Fruit fly (Drosophila melanogaster) whole organism, embryonic: ENCODE data around the gene Srg3.

Source experiments
- Adf1 ChIP-seq: fragments of 200-800 bp; sonication (Bioruptor generic); IDR thresholded peaks from 2 replicates; pipeline ENCODE4 v1.3.6; 2022; ENCODE audit warnings: missing biosample characterization, missing genetic modification characterization
- Aef1 ChIP-seq: fragments of 200-800 bp; sonication (Bioruptor generic); IDR thresholded peaks from 3 replicates; pipeline ENCODE4 v1.3.6; 2022; ENCODE audit warnings: missing biosample characterization, missing genetic modification characterization
- Atf6 ChIP-seq: fragments of 200-800 bp; sonication (Bioruptor generic); IDR thresholded peaks from 2 replicates; pipeline ENCODE4 v1.3.6; 2022; ENCODE audit warnings: missing biosample characterization, missing genetic modification characterization
- CG10147 ChIP-seq: fragments of 200-800 bp; sonication (Bioruptor generic); optimal IDR thresholded peaks from 2 replicates; lab custom pipeline; 2019; ENCODE audit warnings: missing biosample characterization, mild to moderate bottlenecking, missing genetic modification characterization, moderate library complexity
- CG10209 ChIP-seq: fragments of 200-800 bp; sonication (Bioruptor generic); optimal IDR thresholded peaks from 3 replicates; lab custom pipeline; 2017; ENCODE audit warnings: missing biosample characterization, mild to moderate bottlenecking, missing genetic modification characterization, missing genetic modification reagents
- CG12391 ChIP-seq: fragments of 200-800 bp; sonication (Bioruptor generic); optimal IDR thresholded peaks from 3 replicates; lab custom pipeline; 2018; ENCODE audit warnings: missing biosample characterization, mild to moderate bottlenecking, missing genetic modification characterization, moderate library complexity
- CG12659 ChIP-seq: fragments of 200-800 bp; sonication (Bioruptor generic); optimal IDR thresholded peaks from 3 replicates; lab custom pipeline; 2017; ENCODE audit warnings: mild to moderate bottlenecking, missing biosample characterization, missing genetic modification reagents, missing genetic modification characterization
- CG1602 ChIP-seq: fragments of 200-800 bp; sonication (Bioruptor generic); optimal IDR thresholded peaks from 3 replicates; lab custom pipeline; 2016; ENCODE audit warnings: missing biosample characterization, missing genetic modification characterization
- CG2712 ChIP-seq: fragments of 200-800 bp; optimal IDR thresholded peaks from 3 replicates; lab custom pipeline; 2019; ENCODE audit warnings: missing biosample characterization, mild to moderate bottlenecking, missing genetic modification characterization, moderate library complexity
- CG30403 ChIP-seq: fragments of 200-800 bp; sonication (Bioruptor generic); optimal IDR thresholded peaks from 3 replicates; lab custom pipeline; 2016; ENCODE audit warnings: missing biosample characterization, missing genetic modification characterization
- CG31224 ChIP-seq: fragments of 200-800 bp; sonication (Bioruptor generic); IDR thresholded peaks from 2 replicates; pipeline ENCODE4 v1.3.6; 2022; ENCODE audit warnings: missing biosample characterization, missing genetic modification characterization
- CG34422 ChIP-seq: fragments of 200-800 bp; sonication (Bioruptor generic); IDR thresholded peaks from 3 replicates; pipeline ENCODE4 v1.3.6; 2022; ENCODE audit warnings: missing biosample characterization, missing genetic modification characterization
- CG3995 ChIP-seq: fragments of 200-800 bp; sonication (Bioruptor generic); optimal IDR thresholded peaks from 3 replicates; lab custom pipeline; 2016; ENCODE audit warnings: missing biosample characterization, missing genetic modification characterization
- CG4360 ChIP-seq: fragments of 200-800 bp; sonication (Bioruptor generic); IDR thresholded peaks from 2 replicates; pipeline ENCODE4 v1.3.6; 2022; ENCODE audit warnings: missing biosample characterization, missing genetic modification characterization
- CG6689 ChIP-seq: fragments of 200-800 bp; sonication (Bioruptor generic); IDR thresholded peaks from 2 replicates; pipeline ENCODE4 v1.3.6; 2022; ENCODE audit warnings: missing biosample characterization, missing genetic modification characterization
- CG6765 ChIP-seq: fragments of 200-800 bp; sonication (Bioruptor generic); optimal IDR thresholded peaks from 3 replicates; lab custom pipeline; 2017; ENCODE audit warnings: missing biosample characterization, mild to moderate bottlenecking, missing genetic modification characterization
- CG7786 ChIP-seq: fragments of 200-800 bp; sonication (Bioruptor generic); optimal IDR thresholded peaks from 2 replicates; lab custom pipeline; 2016; ENCODE audit warnings: missing biosample characterization, missing genetic modification characterization
- CTCF ChIP-seq: fragments of 200-800 bp; sonication (Bioruptor generic); optimal IDR thresholded peaks from 2 replicates; lab custom pipeline; 2017; ENCODE audit warnings: missing biosample characterization, mild to moderate bottlenecking, missing genetic modification characterization, moderate library complexity
- CoRest ChIP-seq: fragments of 200-800 bp; sonication (Bioruptor generic); optimal IDR thresholded peaks from 3 replicates; lab custom pipeline; 2018; ENCODE audit warnings: missing biosample characterization, mild to moderate bottlenecking, missing genetic modification characterization, moderate library complexity
- D19A ChIP-seq: fragments of 200-800 bp; optimal IDR thresholded peaks from 3 replicates; lab custom pipeline; 2019; ENCODE audit warnings: missing biosample characterization, mild to moderate bottlenecking, missing genetic modification characterization, moderate library complexity
- Dek ChIP-seq: fragments of 200-800 bp; sonication (Bioruptor generic); optimal IDR thresholded peaks from 3 replicates; lab custom pipeline; 2019; ENCODE audit warnings: missing biosample characterization, mild to moderate bottlenecking, missing genetic modification characterization, moderate library complexity
- Dref ChIP-seq: fragments of 200-800 bp; sonication (Bioruptor generic); IDR thresholded peaks from 2 replicates; pipeline ENCODE4 v1.3.6; 2022; ENCODE audit warnings: missing biosample characterization, missing genetic modification characterization
- Gsc ChIP-seq: fragments of 200-800 bp; sonication (Bioruptor generic); IDR thresholded peaks from 2 replicates; pipeline ENCODE4 v1.3.6; 2022; ENCODE audit warnings: missing biosample characterization, missing genetic modification characterization
- HHEX ChIP-seq: fragments of 200-800 bp; sonication (Bioruptor generic); optimal IDR thresholded peaks from 3 replicates; lab custom pipeline; 2017; ENCODE audit warnings: missing biosample characterization, mild to moderate bottlenecking, missing genetic modification characterization, missing genetic modification reagents
- HLH3B ChIP-seq: fragments of 200-800 bp; sonication (Bioruptor generic); IDR thresholded peaks from 2 replicates; pipeline ENCODE4 v1.3.6; 2022; ENCODE audit warnings: missing biosample characterization, missing genetic modification characterization
- Hmr ChIP-seq: fragments of 200-800 bp; sonication (Bioruptor generic); optimal IDR thresholded peaks from 3 replicates; lab custom pipeline; 2017; ENCODE audit warnings: mild to moderate bottlenecking, missing biosample characterization, missing genetic modification reagents, missing genetic modification characterization
- Hmx ChIP-seq: fragments of 200-800 bp; sonication (Bioruptor generic); optimal IDR thresholded peaks from 2 replicates; lab custom pipeline; 2016; ENCODE audit warnings: missing biosample characterization, missing genetic modification characterization
- Hr51 ChIP-seq, 2 experiments: fragments of 200-800 bp; sonication (Bioruptor generic); optimal IDR thresholded peaks; 2 replicates in 1 of 2; 3 replicates in 1 of 2; lab custom pipeline; 2016 to 2018; ENCODE audit warnings: missing biosample characterization in 2 of 2, missing genetic modification characterization in 2 of 2, mild to moderate bottlenecking in 1 of 2, moderate library complexity in 1 of 2
- Lhr ChIP-seq: fragments of 200-800 bp; sonication (Bioruptor generic); optimal IDR thresholded peaks from 3 replicates; lab custom pipeline; 2017; ENCODE audit warnings: mild to moderate bottlenecking, missing biosample characterization, missing genetic modification reagents, missing genetic modification characterization
- Med ChIP-seq: fragments of 200-800 bp; sonication (Bioruptor generic); peaks from one replicate; lab custom pipeline; 2016; ENCODE audit warnings: missing biosample characterization, missing genetic modification characterization, mild to moderate bottlenecking, inconsistent platforms, moderate library complexity
- Meics ChIP-seq: fragments of 200-800 bp; sonication (Bioruptor generic); optimal IDR thresholded peaks from 2 replicates; lab custom pipeline; 2017; ENCODE audit warnings: missing biosample characterization, mild to moderate bottlenecking, missing genetic modification characterization
- PHDP ChIP-seq: fragments of 200-800 bp; sonication (Bioruptor generic); optimal IDR thresholded peaks from 3 replicates; lab custom pipeline; 2018; ENCODE audit warnings: missing biosample characterization, mild to moderate bottlenecking, missing genetic modification characterization, moderate library complexity
- Ptx1 ChIP-seq: fragments of 200-800 bp; sonication (Bioruptor generic); IDR thresholded peaks from 2 replicates; pipeline ENCODE4 v1.3.6; 2022; ENCODE audit warnings: missing biosample characterization, missing genetic modification characterization
- Sox100B ChIP-seq: fragments of 200-800 bp; sonication (Bioruptor generic); optimal IDR thresholded peaks from 3 replicates; lab custom pipeline; 2018; ENCODE audit warnings: missing biosample characterization, mild to moderate bottlenecking, missing genetic modification characterization
- Spps ChIP-seq: fragments of 200-800 bp; sonication (Bioruptor generic); optimal IDR thresholded peaks from 2 replicates; lab custom pipeline; 2018; ENCODE audit warnings: missing biosample characterization, mild to moderate bottlenecking, missing genetic modification characterization
- bowl ChIP-seq: fragments of 200-800 bp; sonication (Bioruptor generic); IDR thresholded peaks from 2 replicates; pipeline ENCODE4 v1.3.6; 2022; ENCODE audit warnings: missing biosample characterization, missing genetic modification characterization
- cg ChIP-seq: fragments of 200-800 bp; sonication (Bioruptor generic); optimal IDR thresholded peaks from 3 replicates; lab custom pipeline; 2019; ENCODE audit warnings: missing biosample characterization, mild to moderate bottlenecking, missing genetic modification characterization, moderate library complexity
- chn ChIP-seq: fragments of 200-800 bp; sonication (Bioruptor generic); optimal IDR thresholded peaks from 2 replicates; lab custom pipeline; 2016; ENCODE audit warnings: missing biosample characterization, missing genetic modification characterization
- dm ChIP-seq: fragments of 200-800 bp; sonication (Bioruptor generic); optimal IDR thresholded peaks from 3 replicates; lab custom pipeline; 2016; ENCODE audit warnings: missing biosample characterization, missing genetic modification characterization
- fru ChIP-seq: fragments of >200 bp; optimal IDR thresholded peaks from 2 replicates; lab custom pipeline; 2017
- klu ChIP-seq: fragments of 200-800 bp; sonication (Bioruptor generic); IDR thresholded peaks from 2 replicates; pipeline ENCODE4 v1.3.6; 2022; ENCODE audit warnings: missing biosample characterization, missing genetic modification characterization
- lov ChIP-seq, 2 experiments: fragments of 200-800 bp in 1 of 2; fragments of >200 bp in 1 of 2; sonication (Bioruptor generic) in 1 of 2; IDR thresholded peaks in 1 of 2; optimal IDR thresholded peaks in 1 of 2; 2 replicates in 1 of 2; 3 replicates in 1 of 2; pipeline versions ENCODE4 v1.3.6 to Lab custom; 2017 to 2022; ENCODE audit warnings: missing biosample characterization in 1 of 2, missing genetic modification characterization in 1 of 2
- mam ChIP-seq: fragments of 200-800 bp; sonication (Bioruptor generic); optimal IDR thresholded peaks from 3 replicates; lab custom pipeline; 2016; ENCODE audit warnings: missing biosample characterization, missing genetic modification characterization
- org-1 ChIP-seq: fragments of 200-800 bp; sonication (Bioruptor generic); optimal IDR thresholded peaks from 2 replicates; lab custom pipeline; 2017; ENCODE audit warnings: missing biosample characterization, missing genetic modification characterization
- pb ChIP-seq: fragments of 200-800 bp; sonication (Bioruptor generic); optimal IDR thresholded peaks from 3 replicates; lab custom pipeline; 2016; ENCODE audit warnings: missing biosample characterization, missing genetic modification characterization
- row ChIP-seq: fragments of 200-800 bp; sonication (Bioruptor generic); IDR thresholded peaks from 3 replicates; pipeline ENCODE4 v1.3.6; 2022; ENCODE audit warnings: missing biosample characterization, missing genetic modification characterization
- scrt ChIP-seq: fragments of 200-800 bp; sonication (Bioruptor generic); optimal IDR thresholded peaks from 2 replicates; lab custom pipeline; 2018; ENCODE audit warnings: missing biosample characterization, mild to moderate bottlenecking, missing genetic modification characterization, moderate library complexity
- sens ChIP-seq: fragments of 200-800 bp; sonication (Bioruptor generic); peaks from one replicate; lab custom pipeline; 2016; ENCODE audit warnings: missing biosample characterization, missing genetic modification characterization
- sens-2 ChIP-seq: fragments of 200-800 bp; sonication (Bioruptor generic); IDR thresholded peaks from 2 replicates; pipeline ENCODE4 v1.3.6; 2022; ENCODE audit warnings: missing biosample characterization, missing genetic modification characterization
- slou ChIP-seq: fragments of 200-800 bp; sonication (Bioruptor generic); optimal IDR thresholded peaks from 3 replicates; lab custom pipeline; 2016; ENCODE audit warnings: missing biosample characterization, missing genetic modification characterization
- sug ChIP-seq: fragments of 200-800 bp; optimal IDR thresholded peaks from 2 replicates; lab custom pipeline; 2019; ENCODE audit warnings: missing biosample characterization, mild to moderate bottlenecking, missing genetic modification characterization, moderate library complexity
- wek ChIP-seq: fragments of 200-800 bp; sonication (Bioruptor generic); optimal IDR thresholded peaks from 3 replicates; lab custom pipeline; 2018; ENCODE audit warnings: missing biosample characterization, mild to moderate bottlenecking, missing genetic modification characterization, moderate library complexity
- wor ChIP-seq: fragments of 200-800 bp; sonication (Bioruptor generic); IDR thresholded peaks from 2 replicates; pipeline ENCODE4 v1.3.6; 2022; ENCODE audit warnings: missing biosample characterization, missing genetic modification characterization

The Srg3 gene

dm6 chr3L:9466595-9466994 is 23.6 kb downstream of the Srg3 start (continued):
- 0 out of 2 replicates have a peak, but pooled peaks have one; percentile 23 for TF ChIP-seq Ptx1 (GFP tag; lab: Robert Waterston, UW)
- peak; percentile 4 for TF ChIP-seq CG1602 (GFP tag; lab: Kevin White, UChicago)
- TF ChIP-seq CG6689, result peak; percentile 28; the same call in 1 of the 2 replicates
- TF ChIP-seq CG2712, result peak; percentile 37
- no peak for TF ChIP-seq HHEX (GFP tag; lab: Kevin White, UChicago)
- TF ChIP-seq Hr51 (GFP tag; optimal IDR thresholded peaks at IDR 0.05; lab: Kevin White, UChicago), result peak in 1 of 2 experiments; percentile 43
- no peak for TF ChIP-seq pb (GFP tag; lab: Kevin White, UChicago)
- peak; percentile 57 for TF ChIP-seq CG10209
- TF ChIP-seq lov (optimal IDR thresholded peaks at IDR 0.05; lab: Kevin White, UChicago), result no peak
- TF ChIP-seq lov (GFP tag; IDR thresholded peaks at IDR 0.05; lab: Robert Waterston, UW), result no peak
- no peak for TF ChIP-seq Hmx
- no peak for TF ChIP-seq CG31224
- TF ChIP-seq Spps (tag; lab: Kevin White, UChicago), result no peak
- TF ChIP-seq CG34422 (GFP tag; lab: Robert Waterston, UW), result no peak
- peak; percentile 18 for TF ChIP-seq org-1 (GFP tag; lab: Kevin White, UChicago)
- peak; percentile 17 for TF ChIP-seq CoRest
- TF ChIP-seq wor, result no peak
- peak; percentile 41 for TF ChIP-seq CG12659
- TF ChIP-seq slou, result no peak
- no peak for TF ChIP-seq fru (lab: Kevin White, UChicago)
- TF ChIP-seq klu (GFP tag; lab: Robert Waterston, UW), result no peak
- TF ChIP-seq bowl (GFP tag; lab: Robert Waterston, UW), result no peak
- peak; percentile 34 for TF ChIP-seq CG10147 (GFP tag; lab: Kevin White, UChicago)
- TF ChIP-seq sens, result peak; percentile 73
- peak; percentile 17 for TF ChIP-seq PHDP (tag; lab: Kevin White, UChicago)
- no peak for TF ChIP-seq chn (GFP tag; lab: Kevin White, UChicago)
- no peak for TF ChIP-seq CG3995 (GFP tag; lab: Kevin White, UChicago)
- peak; percentile 45 for TF ChIP-seq CG30403 (GFP tag; lab: Kevin White, UChicago)
- peak; percentile 55 for TF ChIP-seq Med (GFP tag; lab: Kevin White, UChicago)
- TF ChIP-seq Adf1, result no peak
- no peak for TF ChIP-seq Atf6 (GFP tag; lab: Robert Waterston, UW)
- TF ChIP-seq cg (GFP tag; lab: Kevin White, UChicago), result no peak
- TF ChIP-seq wek (GFP tag; lab: Kevin White, UChicago), result no peak
- peak; percentile 51; the same call in 2 of the 3 replicates for TF ChIP-seq row (GFP tag; lab: Robert Waterston, UW)
- peak; percentile 32 for TF ChIP-seq Hmr (GFP tag; lab: Kevin White, UChicago)
- TF ChIP-seq CG7786, result no peak
- no peak for TF ChIP-seq sens-2
- peak; percentile 15 for TF ChIP-seq Sox100B (GFP tag; lab: Kevin White, UChicago)
- peak; percentile 41 for TF ChIP-seq Meics
- TF ChIP-seq Gsc, result no peak
- TF ChIP-seq mam, result no peak
- no peak for TF ChIP-seq Aef1
- TF ChIP-seq scrt (GFP tag; lab: Kevin White, UChicago), result no peak
- TF ChIP-seq CTCF (GFP tag; lab: Kevin White, UChicago), result no peak
- peak; percentile 19 for TF ChIP-seq Dek
- peak; percentile 29 for TF ChIP-seq CG6765 (GFP tag; lab: Kevin White, UChicago)
- no peak for TF ChIP-seq CG4360
- no peak for TF ChIP-seq Dref (GFP tag; lab: Robert Waterston, UW)
- peak; percentile 56 for TF ChIP-seq CG12391
- TF ChIP-seq D19A (tag; lab: Kevin White, UChicago), result peak; percentile 0
- TF ChIP-seq HLH3B, result no peak
- TF ChIP-seq dm (GFP tag; lab: Kevin White, UChicago), result no peak
- TF ChIP-seq Lhr (GFP tag; lab: Kevin White, UChicago), result no peak
- TF ChIP-seq sug (tag; lab: Kevin White, UChicago), result peak; percentile 16
